Worm (Caenorhabditis elegans) whole organism, midembryonic: ENCODE results near the gene C30G7.2.

Source experiments
- T22C8.4 ChIP-seq: fragments of 200-800 bp; sonication (Bioruptor generic); IDR thresholded peaks from 2 replicates; pipeline ENCODE4 v1.3.6; 2022; ENCODE audit warnings: missing genetic modification characterization, missing compliant biosample characterization
- klf-2 ChIP-seq: fragments of 200-800 bp; sonication (Bioruptor generic); conservative IDR thresholded peaks from 2 replicates; pipeline ENCODE4 v1.3.6; 2022; ENCODE audit warnings: missing genetic modification reagents, missing genetic modification characterization, missing compliant biosample characterization
- ref-1 ChIP-seq: fragments of 200-800 bp; sonication (Bioruptor generic); conservative IDR thresholded peaks from 2 replicates; pipeline ENCODE4 v1.3.6; 2022; ENCODE audit warnings: missing genetic modification reagents, missing genetic modification characterization, missing compliant biosample characterization
- ztf-23 ChIP-seq: fragments of 200-800 bp; sonication (Bioruptor generic); IDR thresholded peaks from 2 replicates; pipeline ENCODE4 v1.3.6; 2022; ENCODE audit warnings: missing genetic modification reagents, missing genetic modification characterization, missing compliant biosample characterization

ce11 chrV:14924104-14924503, 12.6 kb upstream of the C30G7.2 start, which contains the start of gene srg-54:
- no peak for TF ChIP-seq ztf-23 (GFP tag; lab: Robert Waterston, UW)
- TF ChIP-seq T22C8.4 (GFP tag; lab: Robert Waterston, UW) = no peak
- no peak for TF ChIP-seq ref-1 (GFP tag; lab: Robert Waterston, UW)
- no peak for TF ChIP-seq klf-2 (GFP tag; lab: Robert Waterston, UW)
